Worm (Caenorhabditis elegans): ENCODE results near the gene tag-30.
A peak's percentile ranks its signal among the peaks of the same experiment; 100 is the strongest.

tag-30 gene

DNA sequence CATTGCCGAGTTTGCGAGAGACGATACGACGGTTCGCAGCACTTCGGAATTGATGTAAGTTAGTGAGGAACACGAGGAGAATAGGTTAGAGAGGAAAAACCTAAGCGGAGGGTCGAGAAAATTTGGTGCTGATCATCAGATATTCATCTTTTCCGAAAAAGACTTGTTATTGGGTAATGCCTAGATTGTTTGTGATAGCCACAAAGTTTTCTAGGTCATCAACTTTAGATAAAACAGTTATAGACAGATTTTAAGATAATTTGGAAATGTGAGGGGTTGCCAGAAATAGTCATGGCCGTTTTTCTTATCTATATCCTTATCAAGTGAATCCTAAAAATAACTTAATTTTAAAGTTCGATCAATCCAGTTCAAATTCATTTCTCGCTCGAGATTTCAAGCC, 45.4 kb upstream of the tag-30 start:
- TF ChIP-seq rnt-1 (tag; optimal IDR thresholded peaks at IDR 0.05) = no peak
- TF ChIP-seq nhr-85 (tag) = peak; percentile 14

DNA sequence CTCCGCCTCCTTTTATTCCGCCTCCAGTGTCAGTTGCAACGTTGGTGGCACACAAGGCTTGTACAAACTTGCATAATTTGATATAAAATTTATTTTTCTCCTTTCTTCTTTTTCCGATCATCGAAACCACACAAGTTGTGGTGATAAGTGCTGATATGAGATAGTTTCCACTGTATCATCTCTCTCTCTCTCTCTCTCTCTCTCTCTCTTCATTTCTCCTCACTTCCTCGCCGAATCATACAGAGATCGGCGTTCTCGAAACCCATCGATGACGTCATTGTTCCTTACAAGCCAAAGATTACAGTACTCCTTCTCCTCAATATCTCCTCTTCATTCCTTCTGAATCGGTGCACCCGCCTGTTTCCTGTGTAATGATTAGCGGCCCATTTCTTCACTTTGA, 44.4 kb upstream of the tag-30 start, which contains the start of gene nhr-43:
nhr-43 (plus strand) TSS at position 233 of the 400 bp plus-strand sequence.
- TF ChIP-seq nhr-85 (tag) (peak; percentile 72), blmp-1 (tag; optimal IDR thresholded peaks at IDR 0.05) (peak; percentile 62), nhr-71 (tag; optimal IDR thresholded peaks at IDR 0.05) (peak; percentile 48), lin-39 (tag; optimal IDR thresholded peaks at IDR 0.05) (no peak), nhr-20 (tag; optimal IDR thresholded peaks at IDR 0.05) (peak; percentile 28), elt-3 (tag; optimal IDR thresholded peaks at IDR 0.05) (peak in 2 of 6 experiments; percentile 8 to 30)

DNA sequence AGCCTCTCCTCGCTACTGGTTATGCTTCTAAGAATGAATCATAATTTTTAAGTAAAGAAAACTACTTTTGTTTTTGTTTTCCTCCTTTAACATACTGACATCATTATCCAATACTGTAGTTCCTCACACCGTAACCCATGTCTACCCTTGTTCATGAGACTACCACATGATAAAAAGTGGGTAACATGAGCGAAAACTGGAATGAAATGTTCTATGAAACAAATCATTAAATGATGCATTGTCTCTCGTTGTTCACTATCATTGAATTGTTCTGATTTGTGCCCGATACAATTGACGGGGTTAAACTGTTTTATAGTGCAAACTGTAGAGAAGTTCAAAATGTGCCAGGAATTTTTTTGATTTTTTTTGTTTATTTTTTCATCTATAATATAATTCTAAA, 42.8 kb upstream of the tag-30 start:
- TF ChIP-seq lin-14 (GFP tag; optimal IDR thresholded peaks at IDR 0.05) (peak; percentile 33), xbp-1 (tag; optimal IDR thresholded peaks at IDR 0.05) (no peak), ztf-4 (tag; optimal IDR thresholded peaks at IDR 0.05) (no peak), elt-3 (tag; optimal IDR thresholded peaks at IDR 0.05) (peak in 2 of 6 experiments; percentile 12 to 47), unc-98 (GFP tag; IDR thresholded peaks at IDR 0.05) (no peak), vab-15 (tag; optimal IDR thresholded peaks at IDR 0.05) (no peak), efl-1 (optimal IDR thresholded peaks at IDR 0.05) (no peak), efl-1 (GFP tag; optimal IDR thresholded peaks at IDR 0.05 in 1 of 2) (peak in 1 of 2 experiments; percentile 64), snu-23 (GFP tag; optimal IDR thresholded peaks at IDR 0.05) (peak; percentile 14), mab-9 (GFP tag; IDR thresholded peaks at IDR 0.05) (no peak), lin-35 (GFP tag; optimal IDR thresholded peaks at IDR 0.05) (peak in 1 of 2 experiments; percentile 41), pax-3 (tag; optimal IDR thresholded peaks at IDR 0.05) (no peak), unc-86 (tag; optimal IDR thresholded peaks at IDR 0.05) (no peak), nhr-20 (tag; optimal IDR thresholded peaks at IDR 0.05) (peak; percentile 67), blmp-1 (tag; optimal IDR thresholded peaks at IDR 0.05) (peak; percentile 34), nhr-85 (tag) (peak; percentile 76), lin-39 (tag; optimal IDR thresholded peaks at IDR 0.05) (no peak), dsc-1 (tag; optimal IDR thresholded peaks at IDR 0.05) (no peak), ces-1 (GFP tag; optimal IDR thresholded peaks at IDR 0.05) (no peak), irx-1 (tag; optimal IDR thresholded peaks at IDR 0.05) (no peak), hlh-17 (GFP tag; optimal IDR thresholded peaks at IDR 0.05; ENCODE audit: borderline replicate concordance) (no peak)

ce11 chrIV:11893336-11893735, 38.4 kb upstream of the tag-30 start:
- TF ChIP-seq unc-130 (tag; optimal IDR thresholded peaks at IDR 0.05) (no peak), dsc-1 (tag; optimal IDR thresholded peaks at IDR 0.05) (peak; percentile 90), hlh-4 (tag; optimal IDR thresholded peaks at IDR 0.05) (no peak), ceh-90 (tag; optimal IDR thresholded peaks at IDR 0.05) (no peak), isw-1 (GFP tag; IDR thresholded peaks at IDR 0.05) (no peak), hlh-17 (GFP tag; optimal IDR thresholded peaks at IDR 0.05; ENCODE audit: borderline replicate concordance) (no peak), sox-4 (tag; optimal IDR thresholded peaks at IDR 0.05) (peak; percentile 21), nhr-237 (tag; optimal IDR thresholded peaks at IDR 0.05) (no peak), swsn-7 (tag; optimal IDR thresholded peaks at IDR 0.05) (no peak), nhr-28 (tag; optimal IDR thresholded peaks at IDR 0.05) (no peak), nhr-77 (tag; optimal IDR thresholded peaks at IDR 0.05) (no peak), zip-4 (GFP tag; optimal IDR thresholded peaks at IDR 0.05) (no peak), hpl-2 (GFP tag; optimal IDR thresholded peaks at IDR 0.05) (no peak), ces-1 (GFP tag; optimal IDR thresholded peaks at IDR 0.05) (no peak), tbx-2 (tag; optimal IDR thresholded peaks at IDR 0.05) (no peak), pqm-1 (tag; optimal IDR thresholded peaks at IDR 0.05) (no peak), C34B4.2 (tag; optimal IDR thresholded peaks at IDR 0.05) (no peak), aha-1 (tag; optimal IDR thresholded peaks at IDR 0.05) (no peak), nhr-19 (GFP tag; conservative IDR thresholded peaks at IDR 0.05) (no peak), nhr-20 (tag; optimal IDR thresholded peaks at IDR 0.05) (no peak), irx-1 (tag; optimal IDR thresholded peaks at IDR 0.05) (no peak), C04F5.9 (tag; optimal IDR thresholded peaks at IDR 0.05) (no peak), pax-3 (tag; optimal IDR thresholded peaks at IDR 0.05) (peak; percentile 6), fkh-10 (GFP tag; optimal IDR thresholded peaks at IDR 0.05) (no peak), lin-35 (GFP tag; optimal IDR thresholded peaks at IDR 0.05) (no peak), unc-30 (tag; optimal IDR thresholded peaks at IDR 0.05) (no peak), nhr-85 (tag) (no peak), skn-1 (tag; optimal IDR thresholded peaks at IDR 0.05) (no peak), ceh-63 (GFP tag; optimal IDR thresholded peaks at IDR 0.05) (no peak), zag-1 (tag; optimal IDR thresholded peaks at IDR 0.05) (no peak), jun-1 (tag; optimal IDR thresholded peaks at IDR 0.05) (no peak), fkh-4 (tag; optimal IDR thresholded peaks at IDR 0.05; ENCODE audit: borderline replicate concordance) (no peak), nhr-71 (tag; optimal IDR thresholded peaks at IDR 0.05) (peak; percentile 3)

Measured in whole organism, L1 larva.